Worm (Caenorhabditis elegans) whole organism, L4 larva: ENCODE data around the gene eif-2A.
"Not testable (repeated sequence)": the region's sequence is repeated elsewhere in the genome, so short reads cannot be mapped to it uniquely, and the experiment has no call there.

Source experiments
- F49E8.2 ChIP-seq: sonication (generic microtip); optimal IDR thresholded peaks from 2 replicates; lab custom pipeline; 2016; ENCODE audit warnings: missing compliant biosample characterization, mild to moderate bottlenecking, missing genetic modification characterization, borderline replicate concordance
- T20F7.1 ChIP-seq: fragments of 200-800 bp; sonication (Bioruptor generic); optimal IDR thresholded peaks from 2 replicates; lab custom pipeline; 2018; ENCODE audit warnings: mild to moderate bottlenecking, missing genetic modification characterization, missing compliant biosample characterization
- aha-1 ChIP-seq: fragments of 150-350 bp; peaks from one replicate; lab custom pipeline; 2014; ENCODE audit warnings: missing biosample characterization, missing genetic modification characterization
- ama-1 ChIP-seq: fragments of 150-350 bp; optimal IDR thresholded peaks from 2 replicates; lab custom pipeline; 2014; ENCODE audit warnings: inconsistent platforms, mixed read lengths
- arid-1 ChIP-seq: fragments of 200-800 bp; sonication (Bioruptor generic); conservative IDR thresholded peaks from 2 replicates; pipeline ENCODE4 v1.3.6; 2022; ENCODE audit warnings: missing genetic modification reagents, missing genetic modification characterization, missing compliant biosample characterization
- ceh-28 ChIP-seq: fragments of 150-350 bp; optimal IDR thresholded peaks from 2 replicates; lab custom pipeline; 2014; ENCODE audit warnings: missing biosample characterization, missing genetic modification reagents, missing genetic modification characterization
- ceh-44 ChIP-seq: fragments of 200-800 bp; sonication (Bioruptor generic); IDR thresholded peaks from 2 replicates; pipeline ENCODE4 v1.3.6; 2022; ENCODE audit warnings: missing genetic modification reagents, missing genetic modification characterization, missing compliant biosample characterization
- ceh-62 ChIP-seq: sonication (generic microtip); optimal IDR thresholded peaks from 2 replicates; lab custom pipeline; 2017; ENCODE audit warnings: missing biosample characterization, missing genetic modification characterization
- ctbp-1 ChIP-seq: fragments of 200-800 bp; sonication (Bioruptor generic); IDR thresholded peaks from 2 replicates; pipeline ENCODE4 v1.3.6; 2022; ENCODE audit warnings: missing genetic modification reagents, missing genetic modification characterization, missing compliant biosample characterization
- daf-16 ChIP-seq, 3 experiments: sonication (generic microtip); optimal IDR thresholded peaks; 2 replicates each; lab custom pipeline; 2016 to 2017; ENCODE audit warnings: missing genetic modification characterization in 3 of 3, missing genetic modification reagents in 3 of 3, mild to moderate bottlenecking in 2 of 3, missing compliant biosample characterization in 2 of 3, missing biosample characterization in 1 of 3, moderate library complexity in 1 of 3
- dmd-6 ChIP-seq: fragments of 200-800 bp; sonication (Bioruptor generic); IDR thresholded peaks from 2 replicates; pipeline ENCODE4 v1.3.6; 2022; ENCODE audit warnings: missing genetic modification reagents, missing genetic modification characterization, missing compliant biosample characterization
- dve-1 ChIP-seq: sonication (generic microtip); optimal IDR thresholded peaks from 2 replicates; lab custom pipeline; 2017; ENCODE audit warnings: antibody characterized with exemption, mild to moderate bottlenecking, missing genetic modification characterization, missing compliant biosample characterization; ENCODE audit not compliant: insufficient read depth
- egl-43 ChIP-seq: fragments of 200-800 bp; sonication (Bioruptor generic); IDR thresholded peaks from 2 replicates; pipeline ENCODE4 v1.3.6; 2022; ENCODE audit warnings: missing genetic modification reagents, missing genetic modification characterization, missing compliant biosample characterization
- hlh-11 ChIP-seq: fragments of 200-800 bp; sonication (Bioruptor generic); optimal IDR thresholded peaks from 2 replicates; lab custom pipeline; 2018; ENCODE audit warnings: mild to moderate bottlenecking, missing genetic modification characterization, missing compliant biosample characterization
- hlh-30 ChIP-seq: sonication (generic microtip); optimal IDR thresholded peaks from 2 replicates; lab custom pipeline; 2017; ENCODE audit warnings: antibody characterized with exemption, mild to moderate bottlenecking, missing genetic modification characterization, missing compliant biosample characterization; ENCODE audit not compliant: insufficient read depth
- lin-39 ChIP-seq: fragments of 150-350 bp; optimal IDR thresholded peaks from 2 replicates; lab custom pipeline; 2014; ENCODE audit warnings: missing biosample characterization, missing genetic modification reagents, missing genetic modification characterization
- lir-3 ChIP-seq: sonication (generic microtip); optimal IDR thresholded peaks from 2 replicates; lab custom pipeline; 2016; ENCODE audit warnings: mild to moderate bottlenecking, missing genetic modification characterization, missing compliant biosample characterization
- lsy-2 ChIP-seq, 2 experiments: fragments of 150-350 bp in 1 of 2; sonication (generic microtip) in 1 of 2; optimal IDR thresholded peaks; 2 replicates each; lab custom pipeline; 2014 to 2017; ENCODE audit warnings: missing biosample characterization in 2 of 2, missing genetic modification characterization in 2 of 2
- mdl-1 ChIP-seq, 2 experiments: fragments of 150-350 bp in 1 of 2; sonication (generic microtip) in 1 of 2; optimal IDR thresholded peaks; 2 replicates each; lab custom pipeline; 2014 to 2017; ENCODE audit warnings: missing biosample characterization in 2 of 2, missing genetic modification characterization in 2 of 2
- mdt-29 ChIP-seq: fragments of 200-800 bp; sonication (Bioruptor generic); IDR thresholded peaks from 2 replicates; pipeline ENCODE4 v1.3.6; 2022; ENCODE audit warnings: missing genetic modification reagents, missing genetic modification characterization, missing compliant biosample characterization
- mxl-3 ChIP-seq: fragments of 200-800 bp; sonication (Bioruptor generic); optimal IDR thresholded peaks from 2 replicates; lab custom pipeline; 2018; ENCODE audit warnings: mild to moderate bottlenecking, missing genetic modification characterization, missing compliant biosample characterization
- nhr-102 ChIP-seq: sonication (generic microtip); optimal IDR thresholded peaks from 2 replicates; lab custom pipeline; 2016; ENCODE audit warnings: mild to moderate bottlenecking, missing genetic modification characterization, moderate library complexity, missing compliant biosample characterization
- nhr-28 ChIP-seq: fragments of 150-350 bp; optimal IDR thresholded peaks from 2 replicates; lab custom pipeline; 2014; ENCODE audit warnings: missing biosample characterization, missing genetic modification characterization
- nhr-41 ChIP-seq: fragments of 200-800 bp; sonication (Bioruptor generic); IDR thresholded peaks from 2 replicates; pipeline ENCODE4 v1.3.6; 2022; ENCODE audit warnings: missing genetic modification reagents, missing genetic modification characterization, missing compliant biosample characterization
- nhr-77 ChIP-seq: fragments of 150-350 bp; optimal IDR thresholded peaks from 2 replicates; lab custom pipeline; 2014; ENCODE audit warnings: missing biosample characterization, missing genetic modification characterization
- pha-4 ChIP-seq, 2 experiments: fragments of 150-350 bp in 1 of 2; fragments of 200-800 bp in 1 of 2; sonication (Bioruptor generic) in 1 of 2; IDR thresholded peaks in 1 of 2; optimal IDR thresholded peaks in 1 of 2; 2 replicates each; pipeline versions ENCODE4 v1.3.6 to Lab custom; 2014 to 2022; ENCODE audit warnings: missing genetic modification characterization in 2 of 2, missing genetic modification reagents in 2 of 2, missing biosample characterization in 1 of 2, missing compliant biosample characterization in 1 of 2
- pqm-1 ChIP-seq: sonication (generic microtip); optimal IDR thresholded peaks from 2 replicates; lab custom pipeline; 2017; ENCODE audit warnings: missing biosample characterization, missing genetic modification characterization
- rbr-2 ChIP-seq: sonication (generic microtip); optimal IDR thresholded peaks from 2 replicates; lab custom pipeline; 2016; ENCODE audit warnings: missing genotype, missing genetic modification characterization, missing compliant biosample characterization
- skn-1 ChIP-seq: fragments of 150-350 bp; optimal IDR thresholded peaks from 2 replicates; lab custom pipeline; 2014; ENCODE audit warnings: missing biosample characterization, missing genetic modification characterization
- spr-1 ChIP-seq: sonication (generic microtip); optimal IDR thresholded peaks from 2 replicates; lab custom pipeline; 2016; ENCODE audit warnings: mild to moderate bottlenecking, missing genetic modification characterization, missing compliant biosample characterization
- unc-130 ChIP-seq: sonication (generic microtip); optimal IDR thresholded peaks from 2 replicates; lab custom pipeline; 2016; ENCODE audit warnings: missing genetic modification reagents, missing genetic modification characterization, missing compliant biosample characterization
- unc-62 ChIP-seq, 3 experiments: fragments of 150-350 bp in 1 of 3; sonication (generic microtip); optimal IDR thresholded peaks in 2 of 3; peaks in 1 of 3; 1 replicate in 1 of 3; 2 replicates in 2 of 3; lab custom pipeline; 2014 to 2017; ENCODE audit warnings: missing biosample characterization in 3 of 3, missing genetic modification characterization in 3 of 3, missing genetic modification reagents in 3 of 3, missing genotype in 1 of 3
- zfp-2 ChIP-seq: sonication (generic microtip); optimal IDR thresholded peaks from 2 replicates; lab custom pipeline; 2016; ENCODE audit warnings: mild to moderate bottlenecking, missing genetic modification characterization, missing compliant biosample characterization
- zfp-3 ChIP-seq: fragments of 200-800 bp; sonication (Bioruptor generic); conservative IDR thresholded peaks from 2 replicates; pipeline ENCODE4 v1.3.6; 2022; ENCODE audit warnings: missing genetic modification reagents, missing genetic modification characterization, missing compliant biosample characterization
- zip-11 ChIP-seq: fragments of 200-800 bp; sonication (Bioruptor generic); IDR thresholded peaks from 2 replicates; pipeline ENCODE4 v1.3.6; 2022; ENCODE audit warnings: missing genetic modification characterization, missing compliant biosample characterization

eif-2A gene

DNA sequence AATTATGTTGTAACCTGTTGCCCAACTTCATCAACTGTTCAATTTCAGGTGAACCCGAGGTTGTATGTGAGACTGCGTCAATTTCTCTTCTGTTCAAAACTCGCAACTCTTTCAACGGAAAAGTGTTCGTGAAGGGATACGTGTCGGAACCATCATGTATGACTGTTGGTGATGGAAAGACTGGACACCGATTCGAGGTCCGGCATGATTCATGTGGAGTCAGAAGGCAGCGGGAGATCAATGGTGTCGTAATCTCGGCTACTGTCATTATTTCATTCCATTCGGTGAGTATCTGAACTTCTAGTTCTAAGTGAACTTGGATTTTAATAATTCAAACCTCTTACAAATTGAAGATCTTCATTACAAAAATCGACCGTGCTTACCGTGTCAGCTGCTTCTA is 21.2 kb downstream of the eif-2A start:
- no peak for TF ChIP-seq zfp-3 (GFP tag; lab: Robert Waterston, UW)
- no peak for TF ChIP-seq mdt-29 (GFP tag; lab: Robert Waterston, UW)
- peak; percentile 94 for TF ChIP-seq aha-1 (tag; lab: Kevin White, UChicago)
- no peak for TF ChIP-seq nhr-102 (tag; lab: Kevin White, UChicago)

DNA sequence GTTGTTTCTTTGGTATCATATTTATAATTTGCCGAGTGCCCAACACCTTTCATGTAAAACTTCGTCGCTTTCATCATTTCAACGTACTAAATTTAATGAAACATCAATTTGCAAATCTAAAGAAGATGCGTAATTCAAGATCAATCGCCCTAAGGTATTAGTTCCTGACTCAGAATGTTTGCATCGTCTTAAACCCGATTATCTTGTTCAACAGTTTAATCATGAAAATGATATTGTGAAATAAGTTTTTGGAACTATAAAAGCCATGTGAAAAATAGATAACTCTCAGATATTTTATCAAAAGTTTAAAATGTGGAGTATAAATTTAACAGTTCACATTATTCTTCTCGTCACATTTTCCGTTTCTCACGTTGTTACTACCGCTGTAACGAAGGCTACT is 23.4 kb downstream of the eif-2A start, which contains the start of gene E04D5.4:
TSS of gene E04D5.4 (plus strand) at position 301 of the 400 bp plus-strand sequence.
- TF ChIP-seq unc-130 (no peak), zfp-2 (no peak), arid-1 (GFP tag; lab: Robert Waterston, UW) (no peak), lir-3 (tag; lab: Kevin White, UChicago) (no peak), zip-11 (GFP tag; lab: Robert Waterston, UW) (no peak), daf-16 (GFP tag; optimal IDR thresholded peaks at IDR 0.05; lab: Kevin White, UChicago) (no peak), daf-16 (tag; optimal IDR thresholded peaks at IDR 0.05; lab: Kevin White, UChicago) (no peak), ctbp-1 (GFP tag; lab: Robert Waterston, UW) (no peak)

ce11 chrII:10442846-10443245 is 26.2 kb downstream of the eif-2A start, which contains the start of gene ZK673.1:
ZK673.1 (plus strand) TSS chrII:10443146.
- peak in 1 of 2 experiments; percentile 56 for TF ChIP-seq unc-62 (GFP tag; optimal IDR thresholded peaks at IDR 0.05 in 1 of 2; lab: Kevin White, UChicago)
- not testable (repeated sequence) for TF ChIP-seq unc-62 (tag; optimal IDR thresholded peaks at IDR 0.05; lab: Kevin White, UChicago)

- peak; percentile 62 for TF ChIP-seq nhr-28 (tag; lab: Kevin White, UChicago)
- TF ChIP-seq spr-1 (tag; lab: Kevin White, UChicago), result no peak
- TF ChIP-seq dmd-6 (GFP tag; lab: Robert Waterston, UW), result peak; percentile 83
- TF ChIP-seq nhr-77 (tag; lab: Kevin White, UChicago), result peak; percentile 18
- TF ChIP-seq daf-16 (GFP tag; optimal IDR thresholded peaks at IDR 0.05; lab: Kevin White, UChicago), result no peak
- TF ChIP-seq daf-16 (tag; optimal IDR thresholded peaks at IDR 0.05; lab: Kevin White, UChicago), result peak; percentile 46
- peak in 1 of 2 experiments; percentile 19 for TF ChIP-seq mdl-1 (tag; optimal IDR thresholded peaks at IDR 0.05; lab: Kevin White, UChicago)
- no peak for TF ChIP-seq ceh-62 (tag; lab: Kevin White, UChicago)
- TF ChIP-seq hlh-30 (tag; lab: Kevin White, UChicago), result peak; percentile 58
- peak; percentile 42 for TF ChIP-seq pqm-1 (tag; lab: Kevin White, UChicago)
- TF ChIP-seq egl-43 (GFP tag; lab: Robert Waterston, UW), result no peak
- TF ChIP-seq ceh-28 (tag; lab: Kevin White, UChicago), result no peak
- TF ChIP-seq pha-4 (GFP tag; IDR thresholded peaks at IDR 0.05; lab: Robert Waterston, UW), result no peak
- no peak for TF ChIP-seq pha-4 (tag; optimal IDR thresholded peaks at IDR 0.05; lab: Kevin White, UChicago)
- no peak for TF ChIP-seq lin-39 (tag; lab: Kevin White, UChicago)
- TF ChIP-seq dve-1 (tag; lab: Kevin White, UChicago), result peak; percentile 51
- no peak for TF ChIP-seq nhr-41 (GFP tag; lab: Robert Waterston, UW)
- TF ChIP-seq hlh-11 (tag; lab: Kevin White, UChicago), result peak; percentile 56
- TF ChIP-seq zfp-2, result no peak
- TF ChIP-seq T20F7.1 (GFP tag; lab: Kevin White, UChicago), result no peak
- peak; percentile 23 for TF ChIP-seq mxl-3 (GFP tag; lab: Kevin White, UChicago)
Measured at ce11 chrII:10443898-10444297, 27.3 kb downstream of the eif-2A start.

DNA sequence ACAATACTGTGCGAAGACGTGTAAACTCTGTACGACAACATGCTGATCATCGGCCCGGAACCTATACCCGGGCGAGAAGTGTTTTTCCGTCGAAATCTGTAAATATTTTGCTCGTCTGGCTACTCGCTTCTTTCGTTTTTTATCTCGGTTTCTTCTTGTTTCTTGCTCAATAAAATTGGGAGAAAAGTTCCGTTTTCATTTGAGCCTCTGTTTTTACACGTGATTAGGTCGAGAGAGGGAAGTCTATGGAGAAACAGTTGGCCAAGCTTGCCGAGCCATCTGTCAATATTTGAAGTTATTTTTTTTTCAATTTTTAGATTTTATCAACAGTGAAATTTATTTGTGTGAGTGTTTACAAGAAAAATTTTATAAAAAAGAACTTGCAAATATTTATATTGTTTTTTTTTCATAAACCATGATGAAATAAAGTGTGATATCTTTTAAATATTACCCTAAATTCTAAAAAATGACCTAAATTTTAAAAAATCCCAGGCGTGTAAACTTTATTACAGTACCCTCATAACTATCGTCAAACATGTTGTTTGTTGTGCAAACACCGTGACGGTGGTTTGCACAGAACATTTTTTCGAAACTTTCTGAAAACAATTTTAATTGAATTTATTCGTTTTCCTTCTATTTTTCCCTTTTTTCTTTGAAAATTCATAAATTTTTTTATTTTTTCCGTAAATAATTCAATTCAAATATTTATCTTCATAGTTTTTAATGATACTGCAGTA is 28.5 kb downstream of the eif-2A start:
- TF ChIP-seq hlh-11 (tag; lab: Kevin White, UChicago), result peak; percentile 35
- peak; percentile 71 for TF ChIP-seq aha-1 (tag; lab: Kevin White, UChicago)
- no peak for TF ChIP-seq ctbp-1 (GFP tag; lab: Robert Waterston, UW)
- TF ChIP-seq rbr-2 (tag; lab: Kevin White, UChicago), result no peak
- TF ChIP-seq ama-1, result no peak
- TF ChIP-seq skn-1, result no peak
- TF ChIP-seq T20F7.1 (GFP tag; lab: Kevin White, UChicago), result peak; percentile 36
- TF ChIP-seq hlh-30 (tag; lab: Kevin White, UChicago), result peak; percentile 23
- no peak for TF ChIP-seq F49E8.2
- TF ChIP-seq arid-1 (GFP tag; lab: Robert Waterston, UW), result no peak
- TF ChIP-seq daf-16 (GFP tag; optimal IDR thresholded peaks at IDR 0.05; lab: Kevin White, UChicago), result peak in 1 of 2 experiments; percentile 97
- peak; percentile 1 for TF ChIP-seq daf-16 (tag; optimal IDR thresholded peaks at IDR 0.05; lab: Kevin White, UChicago)
- TF ChIP-seq ceh-44 (GFP tag; lab: Robert Waterston, UW), result no peak
- TF ChIP-seq nhr-102 (tag; lab: Kevin White, UChicago), result no peak
- TF ChIP-seq mdl-1 (tag; optimal IDR thresholded peaks at IDR 0.05; lab: Kevin White, UChicago), result no peak
- peak in 1 of 2 experiments; percentile 80 for TF ChIP-seq lsy-2 (tag; optimal IDR thresholded peaks at IDR 0.05; lab: Kevin White, UChicago)
